Worm (Caenorhabditis elegans): ENCODE results near the gene F53C3.8.

Gene F53C3.8

ce11 chrII:3906615-3907190, 15.5 kb downstream of the F53C3.8 start, which contains the start of the genes F53C3.11 and fbxb-103:
Gene F53C3.11, minus strand, starts transcription at chrII:3906715.
Gene fbxb-103, plus strand, starts transcription at chrII:3907140.
- TF ChIP-seq F13H6.1 (tag; optimal IDR thresholded peaks at IDR 0.05) (no peak), elt-4 (tag; optimal IDR thresholded peaks at IDR 0.05) (no peak), pros-1 (tag; optimal IDR thresholded peaks at IDR 0.05) (no peak), dmd-4 (tag; optimal IDR thresholded peaks at IDR 0.05; ENCODE audit: borderline replicate concordance) (no peak), unc-42 (tag; optimal IDR thresholded peaks at IDR 0.05) (no peak), C08G9.2 (tag; optimal IDR thresholded peaks at IDR 0.05) (no peak), che-1 (tag; optimal IDR thresholded peaks at IDR 0.05) (no peak), ceh-24 (tag; optimal IDR thresholded peaks at IDR 0.05) (no peak), ceh-45 (GFP tag; IDR thresholded peaks at IDR 0.05) (no peak), gmeb-2 (tag; optimal IDR thresholded peaks at IDR 0.05) (no peak), lin-11 (tag; optimal IDR thresholded peaks at IDR 0.05) (no peak), nhr-11 (tag; optimal IDR thresholded peaks at IDR 0.05) (no peak), eyg-1 (tag; optimal IDR thresholded peaks at IDR 0.05) (no peak), mec-3 (tag; optimal IDR thresholded peaks at IDR 0.05; ENCODE audit: borderline replicate concordance) (no peak), npax-4 (tag; optimal IDR thresholded peaks at IDR 0.05) (no peak), ceh-9 (tag; optimal IDR thresholded peaks at IDR 0.05) (no peak), sox-4 (tag; optimal IDR thresholded peaks at IDR 0.05) (no peak), pqm-1 (tag; optimal IDR thresholded peaks at IDR 0.05) (no peak)

- no peak for TF ChIP-seq madf-2 (tag; optimal IDR thresholded peaks at IDR 0.05)
- peak; percentile 74 for TF ChIP-seq nfya-1 (tag; optimal IDR thresholded peaks at IDR 0.05)
Observed at ce11 chrII:3908135-3908534, 16.9 kb downstream of the F53C3.8 start.

- no peak for TF ChIP-seq ceh-22 (tag; optimal IDR thresholded peaks at IDR 0.05)
- no peak for TF ChIP-seq F13H6.1 (tag; optimal IDR thresholded peaks at IDR 0.05)
- TF ChIP-seq ceh-48 (tag; optimal IDR thresholded peaks at IDR 0.05) = no peak
- no peak for TF ChIP-seq C08G9.2 (tag; optimal IDR thresholded peaks at IDR 0.05)
- no peak for TF ChIP-seq hlh-6 (tag; optimal IDR thresholded peaks at IDR 0.05)
- TF ChIP-seq K02D7.2 (tag; optimal IDR thresholded peaks at IDR 0.05) = no peak
- TF ChIP-seq elt-2 (tag; optimal IDR thresholded peaks at IDR 0.05) = no peak
- TF ChIP-seq lin-11 (tag; optimal IDR thresholded peaks at IDR 0.05) = no peak
- no peak for TF ChIP-seq hlh-30 (tag; optimal IDR thresholded peaks at IDR 0.05; ENCODE audit: insufficient read depth)
- TF ChIP-seq sox-4 (tag; optimal IDR thresholded peaks at IDR 0.05) = no peak
- no peak for TF ChIP-seq mec-3 (tag; optimal IDR thresholded peaks at IDR 0.05; ENCODE audit: borderline replicate concordance)
- no peak for TF ChIP-seq rnt-1 (tag; optimal IDR thresholded peaks at IDR 0.05)
- TF ChIP-seq odd-2 (tag; optimal IDR thresholded peaks at IDR 0.05) = no peak
- TF ChIP-seq syd-9 (tag; optimal IDR thresholded peaks at IDR 0.05) = no peak
- no peak for TF ChIP-seq madf-2 (tag; optimal IDR thresholded peaks at IDR 0.05)
- TF ChIP-seq tbx-7 (tag; optimal IDR thresholded peaks at IDR 0.05) = no peak
- no peak for TF ChIP-seq nhr-11 (tag; optimal IDR thresholded peaks at IDR 0.05)
- TF ChIP-seq ref-2 (tag; optimal IDR thresholded peaks at IDR 0.05) = no peak
Observed at ce11 chrII:3909301-3909700, 18.1 kb downstream of the F53C3.8 start.

- TF ChIP-seq unc-55 (GFP tag; optimal IDR thresholded peaks at IDR 0.05) (no peak), hlh-30 (tag; optimal IDR thresholded peaks at IDR 0.05; ENCODE audit: insufficient read depth) (no peak), elt-4 (tag; optimal IDR thresholded peaks at IDR 0.05) (no peak), pax-1 (tag; optimal IDR thresholded peaks at IDR 0.05) (no peak), unc-86 (tag; optimal IDR thresholded peaks at IDR 0.05) (no peak), ceh-24 (tag; optimal IDR thresholded peaks at IDR 0.05) (no peak), T23F11.4 (GFP tag; optimal IDR thresholded peaks at IDR 0.05) (no peak), sox-4 (tag; optimal IDR thresholded peaks at IDR 0.05) (no peak), fkh-6 (tag; optimal IDR thresholded peaks at IDR 0.05) (no peak), ceh-30 (tag; optimal IDR thresholded peaks at IDR 0.05) (no peak)
Observed at ce11 chrII:3910737-3911136, 19.5 kb downstream of the F53C3.8 start, which contains the start of gene bcmo-2. Gene bcmo-2, minus strand, starts transcription at chrII:3910837.

Measured in whole organism, late embryonic.